Fruit fly (Drosophila melanogaster): ENCODE measurements around the gene CG10336.

CG10336 gene

dm6 chr2L:18688646-18689296 is 557 bp upstream of the CG10336 start, which contains the start of gene msl-1 (continued):
- TF ChIP-seq Side (GFP tag; optimal IDR thresholded peaks at IDR 0.05) = peak; percentile 2
- no peak for TF ChIP-seq CG3407 (GFP tag; optimal IDR thresholded peaks at IDR 0.05)
- peak; percentile 51; the same call in 1 of the 2 replicates for TF ChIP-seq H2.0 (GFP tag; IDR thresholded peaks at IDR 0.05)
- TF ChIP-seq CG9932 (GFP tag; IDR thresholded peaks at IDR 0.05) = peak; percentile 91
- no peak for TF ChIP-seq kay (GFP tag; optimal IDR thresholded peaks at IDR 0.05)
- no peak for TF ChIP-seq CG30431 (GFP tag; optimal IDR thresholded peaks at IDR 0.05)
- no peak for TF ChIP-seq cwo (GFP tag; optimal IDR thresholded peaks at IDR 0.05)
- no peak for TF ChIP-seq Blimp-1 (GFP tag; optimal IDR thresholded peaks at IDR 0.05)
- TF ChIP-seq sug (tag; optimal IDR thresholded peaks at IDR 0.05) = peak; percentile 58
- peak; percentile 47 for TF ChIP-seq CG33213 (GFP tag; optimal IDR thresholded peaks at IDR 0.05)
- no peak for TF ChIP-seq lab (GFP tag; optimal IDR thresholded peaks at IDR 0.05)
- no peak for TF ChIP-seq Asciz (GFP tag; optimal IDR thresholded peaks at IDR 0.05)
- TF ChIP-seq Sox102F (GFP tag; optimal IDR thresholded peaks at IDR 0.05) = no peak
- no peak for TF ChIP-seq sr (GFP tag; IDR thresholded peaks at IDR 0.05)
- TF ChIP-seq ci (GFP tag; IDR thresholded peaks at IDR 0.05) = peak; percentile 47; the same call in 1 of the 3 replicates
- TF ChIP-seq tna (GFP tag; IDR thresholded peaks at IDR 0.05; ENCODE audit: partially characterized antibody) = peak; percentile 88
- TF ChIP-seq sim (GFP tag; IDR thresholded peaks at IDR 0.05) = no peak
- no peak for TF ChIP-seq CG12219 (GFP tag; optimal IDR thresholded peaks at IDR 0.05)
- peak; percentile 27 for TF ChIP-seq HmgZ (tag; optimal IDR thresholded peaks at IDR 0.05)
- TF ChIP-seq Sox100B (GFP tag; optimal IDR thresholded peaks at IDR 0.05) = no peak
- TF ChIP-seq CG12942 (GFP tag; optimal IDR thresholded peaks at IDR 0.05) = no peak
- TF ChIP-seq bcd (GFP tag; optimal IDR thresholded peaks at IDR 0.05) = no peak
- TF ChIP-seq CG9437 (GFP tag; optimal IDR thresholded peaks at IDR 0.05) = no peak
- TF ChIP-seq slp2 (GFP tag; optimal IDR thresholded peaks at IDR 0.05) = no peak
- no peak for TF ChIP-seq CG11560 (tag; IDR thresholded peaks at IDR 0.05)
- peak; percentile 55 for TF ChIP-seq dm (GFP tag; optimal IDR thresholded peaks at IDR 0.05)
- TF ChIP-seq ttk (GFP tag; IDR thresholded peaks at IDR 0.05) = peak; percentile 51; the same call in 1 of the 2 replicates
- TF ChIP-seq kni (GFP tag; optimal IDR thresholded peaks at IDR 0.05) = no peak
- TF ChIP-seq oc (tag; optimal IDR thresholded peaks at IDR 0.05) = no peak
- no peak for TF ChIP-seq CG7839 (tag; optimal IDR thresholded peaks at IDR 0.05)
- peak; percentile 26 for TF ChIP-seq CG9727 (GFP tag; optimal IDR thresholded peaks at IDR 0.05)
- TF ChIP-seq Jarid2 (GFP tag; optimal IDR thresholded peaks at IDR 0.05) = no peak
- TF ChIP-seq CG31441 (GFP tag; IDR thresholded peaks at IDR 0.05) = no peak
- TF ChIP-seq Rfx (GFP tag; IDR thresholded peaks at IDR 0.05) = peak; percentile 82
- TF ChIP-seq sd (tag; optimal IDR thresholded peaks at IDR 0.05) = no peak
- no peak for TF ChIP-seq CG2712 (tag; optimal IDR thresholded peaks at IDR 0.05)
- no peak for TF ChIP-seq CG10462 (GFP tag; optimal IDR thresholded peaks at IDR 0.05)
- no peak for TF ChIP-seq nom (GFP tag; optimal IDR thresholded peaks at IDR 0.05)
- TF ChIP-seq Atf-2 (GFP tag; optimal IDR thresholded peaks at IDR 0.05) = peak; percentile 12
- no peak for TF ChIP-seq CG17359 (tag; optimal IDR thresholded peaks at IDR 0.05)
- peak; percentile 97 for TF ChIP-seq inv (GFP tag; IDR thresholded peaks at IDR 0.05; ENCODE audit: partially characterized antibody)
- TF ChIP-seq ftz-f1 (GFP tag; optimal IDR thresholded peaks at IDR 0.05) = no peak
- TF ChIP-seq CG9609 (GFP tag; optimal IDR thresholded peaks at IDR 0.05) = peak; percentile 20
- peak; percentile 94 for TF ChIP-seq hb (GFP tag; IDR thresholded peaks at IDR 0.05; ENCODE audit: partially characterized antibody)
- TF ChIP-seq Bdp1 (GFP tag; optimal IDR thresholded peaks at IDR 0.05) = no peak
- TF ChIP-seq CG34422 (GFP tag; IDR thresholded peaks at IDR 0.05) = peak; percentile 74; the same call in 2 of the 3 replicates
- peak; percentile 96 for TF ChIP-seq Opbp (GFP tag; IDR thresholded peaks at IDR 0.05; ENCODE audit: partially characterized antibody)
- no peak for TF ChIP-seq emc (GFP tag; optimal IDR thresholded peaks at IDR 0.05)
- TF ChIP-seq Hr39 (optimal IDR thresholded peaks at IDR 0.05) = no peak
- no peak for TF ChIP-seq Hmx (GFP tag; optimal IDR thresholded peaks at IDR 0.05)
